Worm (Caenorhabditis elegans) whole organism, midembryonic: ENCODE measurements around the gene B0035.3.

Experiments
- T22C8.4 ChIP-seq: fragments of 200-800 bp; sonication (Bioruptor generic); IDR thresholded peaks from 2 replicates; pipeline ENCODE4 v1.3.6; 2022; ENCODE audit warnings: missing genetic modification characterization, missing compliant biosample characterization
- cog-1 ChIP-seq: sonication (generic microtip); optimal IDR thresholded peaks from 2 replicates; lab custom pipeline; 2016; ENCODE audit warnings: missing genetic modification characterization, missing compliant biosample characterization
- flt-1 ChIP-seq: fragments of 200-800 bp; sonication (Bioruptor generic); IDR thresholded peaks from 2 replicates; pipeline ENCODE4 v1.3.6; 2022; ENCODE audit warnings: missing genetic modification characterization, missing compliant biosample characterization
- klf-2 ChIP-seq: fragments of 200-800 bp; sonication (Bioruptor generic); conservative IDR thresholded peaks from 2 replicates; pipeline ENCODE4 v1.3.6; 2022; ENCODE audit warnings: missing genetic modification reagents, missing genetic modification characterization, missing compliant biosample characterization
- med-1 ChIP-seq: sonication (generic microtip); optimal IDR thresholded peaks from 2 replicates; lab custom pipeline; 2017; ENCODE audit warnings: missing genetic modification characterization, mild to moderate bottlenecking, missing compliant biosample characterization, antibody characterized with exemption, missing genetic modification reagents; ENCODE audit not compliant: insufficient read depth
- ref-1 ChIP-seq: fragments of 200-800 bp; sonication (Bioruptor generic); conservative IDR thresholded peaks from 2 replicates; pipeline ENCODE4 v1.3.6; 2022; ENCODE audit warnings: missing genetic modification reagents, missing genetic modification characterization, missing compliant biosample characterization
- tab-1 ChIP-seq: fragments of 200-800 bp; sonication (Bioruptor generic); IDR thresholded peaks from 2 replicates; pipeline ENCODE4 v1.3.6; 2022; ENCODE audit warnings: missing genetic modification characterization, missing compliant biosample characterization
- ztf-23 ChIP-seq: fragments of 200-800 bp; sonication (Bioruptor generic); IDR thresholded peaks from 2 replicates; pipeline ENCODE4 v1.3.6; 2022; ENCODE audit warnings: missing genetic modification reagents, missing genetic modification characterization, missing compliant biosample characterization
- ztf-29 ChIP-seq: fragments of 200-800 bp; sonication (Bioruptor generic); IDR thresholded peaks from 2 replicates; pipeline ENCODE4 v1.3.6; 2022; ENCODE audit warnings: missing genetic modification reagents, missing genetic modification characterization, missing compliant biosample characterization

Gene B0035.3

DNA sequence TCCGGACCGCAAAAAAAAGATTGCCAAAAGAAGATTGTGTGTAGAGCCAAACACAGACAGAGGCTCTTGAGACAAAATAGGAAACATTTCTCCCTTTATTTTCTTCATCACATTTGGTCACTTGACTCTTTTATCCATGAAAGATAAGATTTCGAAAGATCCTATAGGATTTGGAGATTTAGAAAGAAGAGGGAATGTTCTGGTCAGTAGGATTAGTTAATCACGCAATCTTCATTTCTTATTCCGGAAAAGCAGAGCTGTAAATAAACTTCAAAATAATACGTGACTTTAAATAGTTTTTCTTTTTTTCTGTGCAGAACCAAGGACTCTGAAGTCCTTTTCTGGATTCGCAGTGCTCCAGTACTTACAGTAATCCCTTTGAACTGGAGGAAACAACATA lies 32.5 kb upstream of the B0035.3 start:
- no peak for TF ChIP-seq tab-1 (GFP tag; lab: Robert Waterston, UW)
- TF ChIP-seq ztf-29 (GFP tag; lab: Robert Waterston, UW): no peak
- no peak for TF ChIP-seq ref-1
- no peak for TF ChIP-seq cog-1 (tag; lab: Kevin White, UChicago)
- TF ChIP-seq med-1 (GFP tag; lab: Kevin White, UChicago): no peak
- TF ChIP-seq T22C8.4 (GFP tag; lab: Robert Waterston, UW): no peak
- TF ChIP-seq klf-2 (GFP tag; lab: Robert Waterston, UW): no peak
- TF ChIP-seq flt-1 (GFP tag; lab: Robert Waterston, UW): no peak
- no peak for TF ChIP-seq ztf-23 (GFP tag; lab: Robert Waterston, UW)

DNA sequence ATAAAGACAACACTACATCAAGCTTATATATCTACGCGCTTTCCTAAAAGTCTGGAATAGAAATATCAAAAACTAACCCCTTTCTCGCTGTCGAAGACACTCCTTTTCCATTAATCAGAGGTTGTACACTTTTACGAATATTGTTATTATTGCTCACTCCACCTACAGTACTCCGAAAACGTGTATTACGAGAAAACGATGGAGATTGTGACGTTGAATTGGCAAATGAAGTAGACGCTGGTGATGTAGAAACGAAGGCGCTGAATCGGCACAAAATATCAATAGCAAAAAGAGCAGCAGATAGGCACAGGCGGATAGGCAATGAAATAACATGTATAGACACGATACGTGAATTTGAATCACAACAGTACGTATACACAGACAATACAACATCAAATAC lies 29.5 kb upstream of the B0035.3 start:
- TF ChIP-seq ztf-29 (GFP tag; lab: Robert Waterston, UW) (no peak), T22C8.4 (GFP tag; lab: Robert Waterston, UW) (no peak), ztf-23 (GFP tag; lab: Robert Waterston, UW) (no peak), klf-2 (GFP tag; lab: Robert Waterston, UW) (no peak), flt-1 (GFP tag; lab: Robert Waterston, UW) (no peak), ref-1 (no peak), med-1 (GFP tag; lab: Kevin White, UChicago) (no peak), tab-1 (GFP tag; lab: Robert Waterston, UW) (no peak), cog-1 (tag; lab: Kevin White, UChicago) (no peak)

DNA sequence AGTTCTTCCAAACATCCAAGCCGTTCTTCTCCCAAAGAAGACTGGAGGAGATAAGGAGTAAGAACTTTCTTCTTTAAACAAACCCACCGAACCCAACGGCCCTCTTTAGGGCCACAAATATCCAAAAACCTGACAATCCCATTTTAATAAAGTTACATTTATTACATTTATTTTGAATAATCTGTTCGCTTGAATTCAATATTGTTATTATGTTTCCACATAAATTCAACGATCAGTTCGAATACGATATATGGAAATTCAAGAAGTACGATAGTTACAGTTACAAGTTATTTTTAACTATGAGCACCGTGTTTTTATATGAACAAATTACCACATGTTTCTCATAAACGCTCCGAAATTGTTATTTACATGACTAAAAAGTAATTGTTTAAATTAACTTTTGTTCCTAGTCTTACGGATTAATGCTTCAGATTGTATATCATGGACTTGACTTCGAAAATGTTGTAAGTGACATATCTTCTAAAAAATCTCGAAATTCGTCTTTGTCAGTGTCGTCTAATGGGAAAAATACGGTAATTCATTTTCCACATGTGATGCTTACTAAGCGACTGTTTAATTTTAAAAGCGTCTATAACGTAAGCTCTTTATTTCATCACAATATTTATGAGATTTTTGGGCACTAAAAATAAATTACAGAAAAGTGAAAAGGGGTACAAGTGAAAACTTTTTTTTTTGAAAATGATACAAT lies 26.1 kb upstream of the B0035.3 start:
- TF ChIP-seq ref-1 (no peak), tab-1 (GFP tag; lab: Robert Waterston, UW) (no peak), flt-1 (GFP tag; lab: Robert Waterston, UW) (no peak), klf-2 (GFP tag; lab: Robert Waterston, UW) (no peak), med-1 (GFP tag; lab: Kevin White, UChicago) (no peak), cog-1 (tag; lab: Kevin White, UChicago) (no peak), T22C8.4 (GFP tag; lab: Robert Waterston, UW) (no peak), ztf-29 (GFP tag; lab: Robert Waterston, UW) (no peak), ztf-23 (GFP tag; lab: Robert Waterston, UW) (no peak)

DNA sequence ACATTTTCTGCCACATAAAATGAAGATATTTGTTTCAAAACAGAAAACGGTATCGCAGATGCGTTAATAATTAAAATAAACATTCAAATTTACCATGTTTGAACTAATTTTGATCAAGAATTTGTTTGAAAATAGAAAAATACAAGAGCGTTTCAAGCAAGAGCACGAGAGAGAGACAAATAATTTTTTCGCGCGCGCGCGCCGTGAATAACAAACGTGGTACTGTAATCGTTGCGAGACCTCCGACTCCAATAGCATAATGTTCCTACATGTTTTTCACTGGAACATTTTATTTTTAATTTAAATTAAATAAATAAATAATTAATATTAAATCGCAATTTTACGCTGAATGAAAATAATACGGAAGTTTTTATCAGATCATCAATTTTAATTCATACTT lies 22.2 kb upstream of the B0035.3 start, which contains the start of gene F54E12.2:
TSS of gene F54E12.2 (minus strand) at position 164 of the 400 bp plus-strand sequence.
- TF ChIP-seq T22C8.4 (GFP tag; lab: Robert Waterston, UW): no peak
- no peak for TF ChIP-seq ztf-29 (GFP tag; lab: Robert Waterston, UW)
- no peak for TF ChIP-seq cog-1 (tag; lab: Kevin White, UChicago)
- TF ChIP-seq tab-1 (GFP tag; lab: Robert Waterston, UW): no peak
- no peak for TF ChIP-seq flt-1 (GFP tag; lab: Robert Waterston, UW)
- no peak for TF ChIP-seq med-1 (GFP tag; lab: Kevin White, UChicago)
- TF ChIP-seq ztf-23 (GFP tag; lab: Robert Waterston, UW): no peak
- no peak for TF ChIP-seq klf-2 (GFP tag; lab: Robert Waterston, UW)
- TF ChIP-seq ref-1: no peak

- no peak for TF ChIP-seq cog-1 (tag; lab: Kevin White, UChicago)
- no peak for TF ChIP-seq klf-2 (GFP tag; lab: Robert Waterston, UW)
- no peak for TF ChIP-seq med-1 (GFP tag; lab: Kevin White, UChicago)
- no peak for TF ChIP-seq flt-1 (GFP tag; lab: Robert Waterston, UW)
- no peak for TF ChIP-seq T22C8.4 (GFP tag; lab: Robert Waterston, UW)
- TF ChIP-seq ztf-29 (GFP tag; lab: Robert Waterston, UW): no peak
These were observed 21.4 kb upstream of the B0035.3 start for ce11 chrIV:11336180-11336579.

- no peak for TF ChIP-seq flt-1 (GFP tag; lab: Robert Waterston, UW)
- TF ChIP-seq ztf-23 (GFP tag; lab: Robert Waterston, UW): no peak
- TF ChIP-seq tab-1 (GFP tag; lab: Robert Waterston, UW): no peak
- TF ChIP-seq cog-1 (tag; lab: Kevin White, UChicago): no peak
- no peak for TF ChIP-seq ref-1
- no peak for TF ChIP-seq ztf-29 (GFP tag; lab: Robert Waterston, UW)
- no peak for TF ChIP-seq klf-2 (GFP tag; lab: Robert Waterston, UW)
- TF ChIP-seq med-1 (GFP tag; lab: Kevin White, UChicago): no peak
- TF ChIP-seq T22C8.4 (GFP tag; lab: Robert Waterston, UW): no peak
These were observed 18.0 kb upstream of the B0035.3 start, which contains the start of gene sart-3 for ce11 chrIV:11332751-11333150. TSS of gene sart-3 (minus strand) at chrIV:11332969.

- TF ChIP-seq ztf-23 (GFP tag; lab: Robert Waterston, UW) (no peak), ref-1 (no peak), klf-2 (GFP tag; lab: Robert Waterston, UW) (no peak), med-1 (GFP tag; lab: Kevin White, UChicago) (no peak), tab-1 (GFP tag; lab: Robert Waterston, UW) (no peak), cog-1 (tag; lab: Kevin White, UChicago) (no peak)
These were observed 14.5 kb upstream of the B0035.3 start, which contains the start of gene leo-1 for ce11 chrIV:11329269-11329668. TSS of gene leo-1 (minus strand) at chrIV:11329369.

- TF ChIP-seq klf-2 (GFP tag; lab: Robert Waterston, UW) (no peak), flt-1 (GFP tag; lab: Robert Waterston, UW) (no peak), cog-1 (tag; lab: Kevin White, UChicago) (no peak), ztf-29 (GFP tag; lab: Robert Waterston, UW) (no peak)
These were observed 12.3 kb upstream of the B0035.3 start, which contains the start of gene B0035.21 for ce11 chrIV:11326939-11327565. TSS of gene B0035.21 (plus strand) at chrIV:11327260.

- peak; percentile 38; the same call in 1 of the 2 replicates for TF ChIP-seq flt-1 (GFP tag; lab: Robert Waterston, UW)
These were observed 9.9 kb upstream of the B0035.3 start, which contains the start of gene his-48 for ce11 chrIV:11324741-11325140. TSS of gene his-48 (plus strand) at chrIV:11324745.
